Fruit fly (Drosophila melanogaster): Measurements from ENCODE around the gene AP-2mu.

The AP-2mu gene

dm6 chr3R:22423996-22424395 is 38.3 kb upstream of the AP-2mu start (continued):
- peak; percentile 34 for TF ChIP-seq net (GFP tag; optimal IDR thresholded peaks at IDR 0.05)
- peak; percentile 60 for TF ChIP-seq lz (GFP tag; optimal IDR thresholded peaks at IDR 0.05)
- peak; percentile 92 for TF ChIP-seq Eip78C (GFP tag)
- peak; percentile 60 for TF ChIP-seq acj6 (GFP tag; optimal IDR thresholded peaks at IDR 0.05)
- TF ChIP-seq svp (GFP tag), result peak; percentile 88
- peak; percentile 69 for TF ChIP-seq Met (GFP tag; optimal IDR thresholded peaks at IDR 0.05)
- peak; percentile 66 for TF ChIP-seq Sox14 (GFP tag; optimal IDR thresholded peaks at IDR 0.05)
- peak; percentile 37 for TF ChIP-seq achi (GFP tag; optimal IDR thresholded peaks at IDR 0.05)
- TF ChIP-seq Hr39 (GFP tag; optimal IDR thresholded peaks at IDR 0.05), result peak; percentile 34
- no peak for TF ChIP-seq fd59A (GFP tag; optimal IDR thresholded peaks at IDR 0.05)
- TF ChIP-seq CG6276 (GFP tag; optimal IDR thresholded peaks at IDR 0.05), result no peak
- TF ChIP-seq vri (GFP tag; optimal IDR thresholded peaks at IDR 0.05), result no peak
- TF ChIP-seq CG6163 (GFP tag; IDR thresholded peaks at IDR 0.05), result peak; percentile 73
- peak; percentile 51 for TF ChIP-seq Eip75B (GFP tag; optimal IDR thresholded peaks at IDR 0.05)
- TF ChIP-seq CG1621 (tag; optimal IDR thresholded peaks at IDR 0.05), result peak; percentile 1
- peak; percentile 10 for TF ChIP-seq CG7368 (GFP tag; optimal IDR thresholded peaks at IDR 0.05)
- peak; percentile 63 for TF ChIP-seq CG8632 (GFP tag; optimal IDR thresholded peaks at IDR 0.05)
- no peak for TF ChIP-seq fkh (GFP tag; optimal IDR thresholded peaks at IDR 0.05)
- TF ChIP-seq Ets21C (GFP tag; optimal IDR thresholded peaks at IDR 0.05), result no peak
- no peak for TF ChIP-seq CG8319 (GFP tag; optimal IDR thresholded peaks at IDR 0.05)
- no peak for TF ChIP-seq fd85E (GFP tag; optimal IDR thresholded peaks at IDR 0.05)
- TF ChIP-seq Gug (GFP tag; IDR thresholded peaks at IDR 0.05), result no peak
- peak; percentile 66 for TF ChIP-seq CG34406 (GFP tag; optimal IDR thresholded peaks at IDR 0.05)
- TF ChIP-seq CG3919 (GFP tag; optimal IDR thresholded peaks at IDR 0.05), result peak; percentile 53
- TF ChIP-seq CG8119 (GFP tag; IDR thresholded peaks at IDR 0.05), result 0 out of 3 replicates have a peak, but pooled peaks have one; percentile 30
- TF ChIP-seq salr (GFP tag; optimal IDR thresholded peaks at IDR 0.05), result peak in 1 of 2 experiments; percentile 14
- peak; percentile 80 for TF ChIP-seq esn (GFP tag; optimal IDR thresholded peaks at IDR 0.05)
- peak; percentile 35; the same call in 1 of the 2 replicates for TF ChIP-seq CG15336 (GFP tag; IDR thresholded peaks at IDR 0.05)
- peak; percentile 38 for TF ChIP-seq dsx (GFP tag; optimal IDR thresholded peaks at IDR 0.05; ENCODE audit: poor library complexity, severe bottlenecking)
- peak; percentile 53 for TF ChIP-seq pdm3 (GFP tag; optimal IDR thresholded peaks at IDR 0.05)
- TF ChIP-seq CG32006 (GFP tag; optimal IDR thresholded peaks at IDR 0.05), result no peak

- TF ChIP-seq CG8319 (GFP tag; optimal IDR thresholded peaks at IDR 0.05) (peak; percentile 25), vri (GFP tag; optimal IDR thresholded peaks at IDR 0.05) (peak; percentile 84), Ets96B (tag; optimal IDR thresholded peaks at IDR 0.05) (no peak)
Observed at dm6 chr3R:22424602-22425190, 37.6 kb upstream of the AP-2mu start, which contains the start of gene pinta. Gene pinta (minus strand): TSS chr3R:22424929.

dm6 chr3R:22432200-22432804 is 30.0 kb upstream of the AP-2mu start:
- TF ChIP-seq Ets96B (tag; optimal IDR thresholded peaks at IDR 0.05) (no peak), Sox15 (GFP tag; optimal IDR thresholded peaks at IDR 0.05) (no peak), svp (GFP tag) (peak; percentile 65)

- no peak for TF ChIP-seq CG3919 (GFP tag; optimal IDR thresholded peaks at IDR 0.05)
- TF ChIP-seq dac (GFP tag; optimal IDR thresholded peaks at IDR 0.05), result no peak
- TF ChIP-seq Sox14 (GFP tag; optimal IDR thresholded peaks at IDR 0.05), result no peak
- no peak for TF ChIP-seq CG1621 (tag; optimal IDR thresholded peaks at IDR 0.05)
- TF ChIP-seq CG15336 (GFP tag; IDR thresholded peaks at IDR 0.05), result no peak
- no peak for TF ChIP-seq Hr39 (GFP tag; optimal IDR thresholded peaks at IDR 0.05)
- TF ChIP-seq CG8119 (GFP tag; IDR thresholded peaks at IDR 0.05), result no peak
- no peak for TF ChIP-seq CG6792 (GFP tag; optimal IDR thresholded peaks at IDR 0.05)
- no peak for TF ChIP-seq CG32006 (GFP tag; optimal IDR thresholded peaks at IDR 0.05)
- TF ChIP-seq svp (GFP tag), result no peak
- no peak for TF ChIP-seq Hr38 (GFP tag; optimal IDR thresholded peaks at IDR 0.05)
- TF ChIP-seq pdm3 (GFP tag; optimal IDR thresholded peaks at IDR 0.05), result no peak
- TF ChIP-seq Eip75B (GFP tag; optimal IDR thresholded peaks at IDR 0.05), result no peak
- no peak for TF ChIP-seq CG6276 (GFP tag; optimal IDR thresholded peaks at IDR 0.05)
- TF ChIP-seq CG6163 (GFP tag; IDR thresholded peaks at IDR 0.05), result no peak
- TF ChIP-seq CG16779 (tag; optimal IDR thresholded peaks at IDR 0.05), result no peak
- no peak for TF ChIP-seq topi (GFP tag; optimal IDR thresholded peaks at IDR 0.05)
- no peak for TF ChIP-seq CG10631 (GFP tag; optimal IDR thresholded peaks at IDR 0.05)
- no peak for TF ChIP-seq CG3032 (tag; optimal IDR thresholded peaks at IDR 0.05)
- no peak for TF ChIP-seq CG11902 (GFP tag; optimal IDR thresholded peaks at IDR 0.05)
Observed at dm6 chr3R:22436050-22436449, 26.2 kb upstream of the AP-2mu start, which contains the start of gene CG13847. Gene CG13847 (minus strand): TSS chr3R:22436150.
